Fruit fly (Drosophila melanogaster) whole organism, embryonic: Measurements from ENCODE around the gene Seipin.

Experiments
- ATbp ChIP-seq: fragments of 200-800 bp; sonication (Bioruptor generic); optimal IDR thresholded peaks from 2 replicates; lab custom pipeline; 2017; ENCODE audit warnings: missing biosample characterization, mild to moderate bottlenecking, missing genetic modification characterization, missing genetic modification reagents
- Blimp-1 ChIP-seq: fragments of 200-800 bp; sonication (Bioruptor generic); optimal IDR thresholded peaks from 3 replicates; lab custom pipeline; 2018; ENCODE audit warnings: missing biosample characterization, missing genetic modification characterization, mild to moderate bottlenecking, moderate library complexity, missing genetic modification reagents
- CG10979 ChIP-seq: fragments of 200-800 bp; sonication (Bioruptor generic); optimal IDR thresholded peaks from 2 replicates; lab custom pipeline; 2018; ENCODE audit warnings: missing biosample characterization, mild to moderate bottlenecking, missing genetic modification characterization, moderate library complexity
- CG11247 ChIP-seq: fragments of 200-800 bp; sonication (Bioruptor generic); IDR thresholded peaks from 2 replicates; pipeline ENCODE4 v1.3.6; 2022; ENCODE audit warnings: missing biosample characterization, missing genetic modification characterization
- CG13296 ChIP-seq: fragments of 200-800 bp; sonication (Bioruptor generic); optimal IDR thresholded peaks from 3 replicates; lab custom pipeline; 2018; ENCODE audit warnings: missing biosample characterization, mild to moderate bottlenecking, missing genetic modification characterization
- CG14441 ChIP-seq: fragments of 200-800 bp; sonication (Bioruptor generic); IDR thresholded peaks from 2 replicates; pipeline ENCODE4 v1.3.6; 2022; ENCODE audit warnings: missing biosample characterization, missing genetic modification characterization
- CG14710 ChIP-seq: fragments of 200-800 bp; sonication (Bioruptor generic); optimal IDR thresholded peaks from 3 replicates; lab custom pipeline; 2019; ENCODE audit warnings: missing biosample characterization, mild to moderate bottlenecking, missing genetic modification characterization, moderate library complexity
- CG14965 ChIP-seq: fragments of 200-800 bp; sonication (Bioruptor generic); optimal IDR thresholded peaks from 2 replicates; lab custom pipeline; 2016; ENCODE audit warnings: missing biosample characterization, missing genetic modification characterization, borderline replicate concordance
- CG15011 ChIP-seq: fragments of 200-800 bp; sonication (Bioruptor generic); optimal IDR thresholded peaks from 3 replicates; lab custom pipeline; 2018; ENCODE audit warnings: missing biosample characterization, mild to moderate bottlenecking, missing genetic modification characterization
- CG15269 ChIP-seq: fragments of 200-800 bp; sonication (Bioruptor generic); optimal IDR thresholded peaks from 2 replicates; lab custom pipeline; 2018; ENCODE audit warnings: missing biosample characterization, mild to moderate bottlenecking, missing genetic modification characterization, moderate library complexity
- CG18262 ChIP-seq: fragments of 200-800 bp; optimal IDR thresholded peaks from 3 replicates; lab custom pipeline; 2019; ENCODE audit warnings: missing biosample characterization, mild to moderate bottlenecking, missing genetic modification characterization, moderate library complexity
- CG2202 ChIP-seq: fragments of 200-800 bp; sonication (Bioruptor generic); optimal IDR thresholded peaks from 2 replicates; lab custom pipeline; 2018; ENCODE audit warnings: missing biosample characterization, mild to moderate bottlenecking, missing genetic modification characterization
- CG2712 ChIP-seq: fragments of 200-800 bp; optimal IDR thresholded peaks from 3 replicates; lab custom pipeline; 2019; ENCODE audit warnings: missing biosample characterization, mild to moderate bottlenecking, missing genetic modification characterization, moderate library complexity
- CG31441 ChIP-seq: fragments of 200-800 bp; sonication (Bioruptor generic); IDR thresholded peaks from 2 replicates; pipeline ENCODE4 v1.3.6; 2022; ENCODE audit warnings: missing biosample characterization, missing genetic modification characterization
- CG4820 ChIP-seq: fragments of 200-800 bp; sonication (Bioruptor generic); optimal IDR thresholded peaks from 3 replicates; lab custom pipeline; 2016; ENCODE audit warnings: missing biosample characterization, missing genetic modification characterization
- CG6254 ChIP-seq: fragments of 200-800 bp; sonication (Bioruptor generic); optimal IDR thresholded peaks from 3 replicates; lab custom pipeline; 2017; ENCODE audit warnings: mild to moderate bottlenecking, missing biosample characterization, missing genetic modification reagents, missing genetic modification characterization
- CG7839 ChIP-seq: fragments of 200-800 bp; sonication (Bioruptor generic); optimal IDR thresholded peaks from 3 replicates; lab custom pipeline; 2018; ENCODE audit warnings: missing biosample characterization, mild to moderate bottlenecking, missing genetic modification characterization, moderate library complexity
- CTCF ChIP-seq: fragments of 200-800 bp; sonication (Bioruptor generic); optimal IDR thresholded peaks from 2 replicates; lab custom pipeline; 2017; ENCODE audit warnings: missing biosample characterization, mild to moderate bottlenecking, missing genetic modification characterization, moderate library complexity
- D ChIP-seq, 2 experiments: fragments of 200-800 bp in 1 of 2; fragments of >200 bp in 1 of 2; sonication (Bioruptor generic) in 1 of 2; optimal IDR thresholded peaks; 2 replicates in 1 of 2; 3 replicates in 1 of 2; lab custom pipeline; 2017; ENCODE audit warnings: mild to moderate bottlenecking in 1 of 2, missing biosample characterization in 1 of 2, missing genetic modification characterization in 1 of 2, missing genetic modification reagents in 1 of 2
- D19A ChIP-seq: fragments of 200-800 bp; optimal IDR thresholded peaks from 3 replicates; lab custom pipeline; 2019; ENCODE audit warnings: missing biosample characterization, mild to moderate bottlenecking, missing genetic modification characterization, moderate library complexity
- Dad ChIP-seq: fragments of 200-800 bp; sonication (Bioruptor generic); optimal IDR thresholded peaks from 3 replicates; lab custom pipeline; 2016; ENCODE audit warnings: missing biosample characterization, missing genetic modification characterization
- Drgx ChIP-seq: fragments of 200-800 bp; sonication (Bioruptor generic); IDR thresholded peaks from 2 replicates; pipeline ENCODE4 v1.3.6; 2022; ENCODE audit warnings: missing biosample characterization, missing genetic modification characterization
- HLHmδ ChIP-seq: fragments of 200-800 bp; sonication (Bioruptor generic); optimal IDR thresholded peaks from 2 replicates; lab custom pipeline; 2018; ENCODE audit warnings: missing biosample characterization, mild to moderate bottlenecking, missing genetic modification characterization, moderate library complexity
- Med ChIP-seq: fragments of 200-800 bp; sonication (Bioruptor generic); peaks from one replicate; lab custom pipeline; 2016; ENCODE audit warnings: missing biosample characterization, missing genetic modification characterization, mild to moderate bottlenecking, inconsistent platforms, moderate library complexity
- Xrp1 ChIP-seq: fragments of 200-800 bp; sonication (Bioruptor generic); IDR thresholded peaks from 2 replicates; pipeline ENCODE4 v1.3.6; 2022; ENCODE audit warnings: missing biosample characterization, missing genetic modification characterization
- bowl ChIP-seq: fragments of 200-800 bp; sonication (Bioruptor generic); IDR thresholded peaks from 2 replicates; pipeline ENCODE4 v1.3.6; 2022; ENCODE audit warnings: missing biosample characterization, missing genetic modification characterization
- bsh ChIP-seq, 2 experiments: fragments of 200-800 bp; sonication (Bioruptor generic); optimal IDR thresholded peaks; 2 replicates each; lab custom pipeline; 2017 to 2018; ENCODE audit warnings: mild to moderate bottlenecking in 2 of 2, missing biosample characterization in 2 of 2, missing genetic modification characterization in 2 of 2, moderate library complexity in 1 of 2
- ci ChIP-seq: fragments of 200-800 bp; sonication (Bioruptor generic); IDR thresholded peaks from 3 replicates; pipeline ENCODE4 v1.3.6; 2022; ENCODE audit warnings: missing biosample characterization, missing genetic modification characterization
- ftz-f1 ChIP-seq: fragments of 200-800 bp; sonication (Bioruptor generic); optimal IDR thresholded peaks from 2 replicates; lab custom pipeline; 2016; ENCODE audit warnings: missing biosample characterization, missing genetic modification characterization
- gem ChIP-seq: fragments of 200-800 bp; sonication (Bioruptor generic); optimal IDR thresholded peaks from 2 replicates; lab custom pipeline; 2019; ENCODE audit warnings: missing biosample characterization, mild to moderate bottlenecking, missing genetic modification characterization, moderate library complexity
- grau ChIP-seq: fragments of 200-800 bp; optimal IDR thresholded peaks from 3 replicates; lab custom pipeline; 2019; ENCODE audit warnings: missing biosample characterization, mild to moderate bottlenecking, missing genetic modification characterization, moderate library complexity
- h ChIP-seq: fragments of >200 bp; optimal IDR thresholded peaks from 2 replicates; lab custom pipeline; 2017
- lbe ChIP-seq: fragments of 200-800 bp; sonication (Bioruptor generic); optimal IDR thresholded peaks from 2 replicates; lab custom pipeline; 2016; ENCODE audit warnings: missing biosample characterization, mild to moderate bottlenecking, missing genetic modification characterization
- lilli ChIP-seq: fragments of 200-800 bp; sonication (Bioruptor generic); optimal IDR thresholded peaks from 3 replicates; lab custom pipeline; 2016; ENCODE audit warnings: missing biosample characterization, missing genetic modification characterization
- lov ChIP-seq, 2 experiments: fragments of 200-800 bp in 1 of 2; fragments of >200 bp in 1 of 2; sonication (Bioruptor generic) in 1 of 2; IDR thresholded peaks in 1 of 2; optimal IDR thresholded peaks in 1 of 2; 2 replicates in 1 of 2; 3 replicates in 1 of 2; pipeline versions ENCODE4 v1.3.6 to Lab custom; 2017 to 2022; ENCODE audit warnings: missing biosample characterization in 1 of 2, missing genetic modification characterization in 1 of 2
- nmo ChIP-seq: fragments of 200-800 bp; sonication (Bioruptor generic); optimal IDR thresholded peaks from 2 replicates; lab custom pipeline; 2018; ENCODE audit warnings: missing biosample characterization, mild to moderate bottlenecking, missing genetic modification characterization, moderate library complexity
- nom ChIP-seq: fragments of 200-800 bp; sonication (Bioruptor generic); optimal IDR thresholded peaks from 2 replicates; lab custom pipeline; 2017; ENCODE audit warnings: missing biosample characterization, missing genetic modification characterization, mild to moderate bottlenecking, moderate library complexity, missing genetic modification reagents
- onecut ChIP-seq: fragments of 200-800 bp; sonication (Bioruptor generic); IDR thresholded peaks from 2 replicates; pipeline ENCODE4 v1.3.6; 2022; ENCODE audit warnings: missing biosample characterization, missing genetic modification characterization
- pfk ChIP-seq: fragments of 200-800 bp; sonication (Bioruptor generic); optimal IDR thresholded peaks from 2 replicates; lab custom pipeline; 2018; ENCODE audit warnings: missing biosample characterization, mild to moderate bottlenecking, missing genetic modification characterization, moderate library complexity
- phol ChIP-seq: fragments of 200-800 bp; sonication (Bioruptor generic); optimal IDR thresholded peaks from 3 replicates; lab custom pipeline; 2018; ENCODE audit warnings: missing biosample characterization, mild to moderate bottlenecking, missing genetic modification characterization, moderate library complexity
- row ChIP-seq: fragments of 200-800 bp; sonication (Bioruptor generic); IDR thresholded peaks from 3 replicates; pipeline ENCODE4 v1.3.6; 2022; ENCODE audit warnings: missing biosample characterization, missing genetic modification characterization
- sens ChIP-seq: fragments of 200-800 bp; sonication (Bioruptor generic); peaks from one replicate; lab custom pipeline; 2016; ENCODE audit warnings: missing biosample characterization, missing genetic modification characterization
- sens-2 ChIP-seq: fragments of 200-800 bp; sonication (Bioruptor generic); IDR thresholded peaks from 2 replicates; pipeline ENCODE4 v1.3.6; 2022; ENCODE audit warnings: missing biosample characterization, missing genetic modification characterization
- sob ChIP-seq: fragments of 200-800 bp; sonication (Bioruptor generic); IDR thresholded peaks from 2 replicates; pipeline ENCODE4 v1.3.6; 2022; ENCODE audit warnings: missing biosample characterization, missing genetic modification characterization
- z ChIP-seq: fragments of 200-800 bp; sonication (Bioruptor generic); IDR thresholded peaks from 3 replicates; pipeline ENCODE4 v1.3.6; 2022; ENCODE audit warnings: missing biosample characterization, missing genetic modification characterization
- zf30C ChIP-seq: fragments of 200-800 bp; sonication (Bioruptor generic); optimal IDR thresholded peaks from 3 replicates; lab custom pipeline; 2018; ENCODE audit warnings: missing biosample characterization, mild to moderate bottlenecking, missing genetic modification characterization
- zfh1 ChIP-seq: fragments of 200-800 bp; sonication (Bioruptor generic); IDR thresholded peaks from 3 replicates; pipeline ENCODE4 v1.3.6; 2022; ENCODE audit warnings: missing biosample characterization, missing genetic modification characterization

Gene Seipin

DNA sequence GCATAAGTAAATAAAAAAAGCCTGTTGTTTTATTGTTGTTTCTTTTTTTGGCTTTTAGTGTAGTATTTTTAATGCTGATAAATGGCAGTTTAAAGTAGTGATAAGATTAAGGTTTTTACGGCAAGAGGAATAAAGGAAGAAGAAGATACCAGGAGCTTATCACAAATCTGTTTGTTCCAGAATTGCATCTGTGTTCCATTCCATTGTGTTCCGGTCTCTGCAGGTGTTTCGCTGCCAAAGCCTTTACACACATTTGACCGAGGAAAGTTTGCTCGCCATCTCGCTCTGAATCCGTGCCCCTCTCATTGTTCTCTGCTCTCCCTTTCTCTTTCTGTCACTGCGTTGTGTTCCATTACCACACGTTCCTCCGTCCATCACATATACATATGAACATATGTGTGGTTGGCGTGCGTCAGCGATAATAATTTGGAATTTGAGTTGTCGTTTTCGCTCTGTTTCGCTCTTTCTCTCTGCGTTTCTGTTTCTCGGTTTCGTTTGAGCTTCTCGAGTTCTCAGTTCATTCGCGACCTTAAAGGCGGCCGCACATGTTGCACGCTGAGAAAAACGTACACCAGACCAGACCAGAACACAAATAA is 38.8 kb downstream of the Seipin start (continued):
- TF ChIP-seq bowl (no peak), Blimp-1 (peak; percentile 45), CG15269 (tag; lab: Kevin White, UChicago) (no peak), CG15011 (GFP tag; lab: Kevin White, UChicago) (no peak), z (peak; percentile 49; the same call in 1 of the 3 replicates), Med (GFP tag; lab: Kevin White, UChicago) (peak; percentile 29), sob (no peak), ftz-f1 (GFP tag; lab: Kevin White, UChicago) (peak; percentile 11), lbe (GFP tag; lab: Kevin White, UChicago) (peak; percentile 56), ci (GFP tag; lab: Robert Waterston, UW) (peak; percentile 60; the same call in 1 of the 3 replicates), lilli (GFP tag; lab: Kevin White, UChicago) (no peak), CG2202 (tag; lab: Kevin White, UChicago) (no peak)

DNA sequence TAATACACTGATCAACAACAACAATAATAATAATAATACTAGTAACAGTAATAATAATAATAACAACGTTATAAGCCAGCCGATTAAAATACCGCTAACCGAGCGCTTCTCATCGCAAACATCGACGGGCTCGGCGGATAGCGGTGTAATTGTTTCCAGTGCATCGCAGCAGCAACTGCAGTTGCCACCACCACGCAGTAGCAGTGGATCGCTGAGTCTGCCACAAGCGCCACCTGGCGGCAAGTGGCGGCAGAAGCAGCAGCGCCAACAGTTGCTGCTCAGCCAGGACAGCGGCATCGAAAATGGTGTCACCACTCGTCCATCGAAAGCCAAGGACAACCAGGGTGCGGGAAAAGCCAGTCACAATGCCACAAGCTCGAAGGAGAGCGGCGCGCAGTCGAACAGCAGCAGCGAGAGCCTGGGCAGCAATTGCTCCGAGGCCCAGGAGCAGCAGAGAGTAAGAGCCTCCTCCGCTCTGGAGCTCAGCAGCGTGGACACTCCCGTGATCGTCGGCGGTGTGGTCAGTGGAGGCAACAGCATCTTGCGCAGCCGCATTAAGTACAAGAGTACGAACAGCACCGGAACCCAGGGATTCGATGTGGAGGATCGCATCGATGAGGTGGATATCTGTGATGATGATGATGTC is 40.0 kb downstream of the Seipin start:
- TF ChIP-seq CG31441 (GFP tag; lab: Robert Waterston, UW) (0 out of 2 replicates have a peak, but pooled peaks have one; percentile 26), zf30C (GFP tag; lab: Kevin White, UChicago) (peak; percentile 61), h (lab: Kevin White, UChicago) (peak; percentile 68), nmo (GFP tag; lab: Kevin White, UChicago) (peak; percentile 16), Dad (GFP tag; lab: Kevin White, UChicago) (no peak), D19A (tag; lab: Kevin White, UChicago) (peak; percentile 27), zfh1 (0 out of 3 replicates have a peak, but pooled peaks have one; percentile 3), nom (peak; percentile 23), CG14441 (GFP tag; lab: Robert Waterston, UW) (no peak), ATbp (GFP tag; lab: Kevin White, UChicago) (peak; percentile 12), ci (GFP tag; lab: Robert Waterston, UW) (peak; percentile 61; the same call in 2 of the 3 replicates), bsh (GFP tag; optimal IDR thresholded peaks at IDR 0.05; lab: Kevin White, UChicago) (peak in 1 of 2 experiments; percentile 8), CG2712 (tag; lab: Kevin White, UChicago) (peak; percentile 3), CG11247 (GFP tag; lab: Robert Waterston, UW) (0 out of 2 replicates have a peak, but pooled peaks have one; percentile 18), Xrp1 (GFP tag; lab: Robert Waterston, UW) (peak; percentile 19; the same call in 1 of the 2 replicates), Drgx (GFP tag; lab: Robert Waterston, UW) (peak; percentile 58), phol (peak; percentile 16), CG14965 (GFP tag; lab: Kevin White, UChicago) (peak; percentile 93), D (optimal IDR thresholded peaks at IDR 0.05; lab: Kevin White, UChicago) (no peak), D (GFP tag; optimal IDR thresholded peaks at IDR 0.05; lab: Kevin White, UChicago) (no peak), grau (no peak), CG4820 (GFP tag; lab: Kevin White, UChicago) (no peak), CTCF (GFP tag; lab: Kevin White, UChicago) (peak; percentile 88), lov (optimal IDR thresholded peaks at IDR 0.05; lab: Kevin White, UChicago) (no peak), lov (GFP tag; IDR thresholded peaks at IDR 0.05; lab: Robert Waterston, UW) (0 out of 3 replicates have a peak, but pooled peaks have one; percentile 50), CG18262 (tag; lab: Kevin White, UChicago) (peak; percentile 6), sens (GFP tag; lab: Kevin White, UChicago) (peak; percentile 79), HLHmδ (GFP tag; lab: Kevin White, UChicago) (peak; percentile 49), sens-2 (GFP tag; lab: Robert Waterston, UW) (0 out of 2 replicates have a peak, but pooled peaks have one; percentile 18), CG6254 (GFP tag; lab: Kevin White, UChicago) (peak; percentile 54), CG10979 (tag; lab: Kevin White, UChicago) (peak; percentile 5), CG13296 (no peak), gem (tag; lab: Kevin White, UChicago) (peak; percentile 2), CG7839 (tag; lab: Kevin White, UChicago) (peak; percentile 9), onecut (GFP tag; lab: Robert Waterston, UW) (peak; percentile 37), row (GFP tag; lab: Robert Waterston, UW) (0 out of 3 replicates have a peak, but pooled peaks have one; percentile 19), CG14710 (tag; lab: Kevin White, UChicago) (no peak), pfk (GFP tag; lab: Kevin White, UChicago) (peak; percentile 31)
